Worm (Caenorhabditis elegans) whole organism, L4 larva: ENCODE data around the gene mdf-1.

Experiments
- D1046.2 ChIP-seq: fragments of 200-800 bp; sonication (Bioruptor generic); IDR thresholded peaks from 2 replicates; pipeline ENCODE4 v1.3.6; 2022; ENCODE audit warnings: missing genetic modification characterization, missing compliant biosample characterization
- ZK337.2 ChIP-seq: fragments of 200-800 bp; sonication (Bioruptor generic); IDR thresholded peaks from 2 replicates; pipeline ENCODE4 v1.3.6; 2022; ENCODE audit warnings: missing genetic modification reagents, missing genetic modification characterization, missing compliant biosample characterization
- aly-2 ChIP-seq: sonication (generic microtip); optimal IDR thresholded peaks from 2 replicates; lab custom pipeline; 2018; ENCODE audit warnings: missing biosample characterization, missing genetic modification characterization
- ama-1 ChIP-seq: fragments of 150-350 bp; optimal IDR thresholded peaks from 2 replicates; lab custom pipeline; 2014; ENCODE audit warnings: inconsistent platforms, mixed read lengths
- ceh-82 ChIP-seq: sonication (generic microtip); optimal IDR thresholded peaks from 2 replicates; lab custom pipeline; 2017; ENCODE audit warnings: missing biosample characterization, missing genetic modification characterization
- fos-1 ChIP-seq: fragments of 150-350 bp; optimal IDR thresholded peaks from 2 replicates; lab custom pipeline; 2014; ENCODE audit warnings: missing biosample characterization, missing genetic modification characterization
- hlh-30 ChIP-seq: sonication (generic microtip); optimal IDR thresholded peaks from 2 replicates; lab custom pipeline; 2017; ENCODE audit warnings: antibody characterized with exemption, mild to moderate bottlenecking, missing genetic modification characterization, missing compliant biosample characterization; ENCODE audit not compliant: insufficient read depth
- lin-38 ChIP-seq: fragments of 200-800 bp; sonication (Bioruptor generic); IDR thresholded peaks from 2 replicates; pipeline ENCODE4 v1.3.6; 2022; ENCODE audit warnings: missing genetic modification reagents, missing genetic modification characterization, missing compliant biosample characterization
- nhr-11 ChIP-seq: fragments of 150-350 bp; optimal IDR thresholded peaks from 2 replicates; lab custom pipeline; 2014; ENCODE audit warnings: missing biosample characterization, missing genetic modification characterization
- nhr-25 ChIP-seq: sonication (generic microtip); optimal IDR thresholded peaks from 2 replicates; lab custom pipeline; 2017; ENCODE audit warnings: missing genetic modification characterization, mild to moderate bottlenecking, missing compliant biosample characterization, antibody characterized with exemption, moderate library complexity, borderline replicate concordance; ENCODE audit not compliant: insufficient read depth
- zfp-2 ChIP-seq: sonication (generic microtip); optimal IDR thresholded peaks from 2 replicates; lab custom pipeline; 2016; ENCODE audit warnings: mild to moderate bottlenecking, missing genetic modification characterization, missing compliant biosample characterization
- zip-11 ChIP-seq: fragments of 200-800 bp; sonication (Bioruptor generic); IDR thresholded peaks from 2 replicates; pipeline ENCODE4 v1.3.6; 2022; ENCODE audit warnings: missing genetic modification characterization, missing compliant biosample characterization

DNA sequence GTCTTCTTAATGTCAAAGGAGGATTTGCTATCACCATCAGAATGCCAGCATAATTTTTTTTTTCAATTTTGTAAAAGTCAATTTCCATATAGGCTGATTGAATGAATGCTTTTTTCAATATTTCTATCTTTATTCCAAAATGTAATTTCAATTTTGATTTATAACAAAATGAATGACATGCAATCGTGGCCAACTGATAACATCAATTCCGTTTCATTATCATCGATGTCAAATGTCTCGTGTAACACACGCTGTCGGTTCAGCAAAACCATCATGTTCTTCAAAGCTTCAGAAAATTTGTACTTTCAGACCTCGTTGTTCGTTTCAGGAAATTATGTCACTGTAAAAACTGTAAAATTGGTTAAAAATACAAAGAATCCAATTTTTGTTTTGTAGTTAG, 37.1 kb downstream of the mdf-1 start:
- TF ChIP-seq aly-2 (no peak), ZK337.2 (GFP tag; lab: Robert Waterston, UW) (no peak), zip-11 (GFP tag; lab: Robert Waterston, UW) (no peak), lin-38 (GFP tag; lab: Robert Waterston, UW) (no peak), nhr-11 (tag; lab: Kevin White, UChicago) (no peak), ama-1 (lab: Kevin White, UChicago) (no peak), fos-1 (tag; lab: Kevin White, UChicago) (no peak), ceh-82 (tag; lab: Kevin White, UChicago) (no peak), nhr-25 (tag; lab: Kevin White, UChicago) (no peak), D1046.2 (GFP tag; lab: Robert Waterston, UW) (no peak), hlh-30 (tag; lab: Kevin White, UChicago) (peak; percentile 48), zfp-2 (tag; lab: Kevin White, UChicago) (no peak)
